Fruit fly (Drosophila melanogaster): ENCODE data around the gene CG33648.
A peak's percentile ranks its signal among the peaks of the same experiment; 100 is the strongest.

CG33648 gene

dm6 chr2L:14552141-14552748 lies 28.1 kb downstream of the CG33648 start (continued):
- TF ChIP-seq CG16813 (GFP tag; IDR thresholded peaks at IDR 0.05; ENCODE audit: partially characterized antibody) (no peak), ATbp (GFP tag; optimal IDR thresholded peaks at IDR 0.05) (peak; percentile 63), croc (GFP tag; conservative IDR thresholded peaks at IDR 0.05) (peak; percentile 50), CG4854 (GFP tag; optimal IDR thresholded peaks at IDR 0.05) (peak; percentile 20), CG7271 (tag; optimal IDR thresholded peaks at IDR 0.05) (peak; percentile 69), caup (GFP tag; optimal IDR thresholded peaks at IDR 0.05; ENCODE audit: severe bottlenecking) (peak; percentile 11), sr (GFP tag; IDR thresholded peaks at IDR 0.05) (no peak), CG8089 (GFP tag; optimal IDR thresholded peaks at IDR 0.05) (peak; percentile 64), Scr (GFP tag; IDR thresholded peaks at IDR 0.05; ENCODE audit: partially characterized antibody) (no peak), oc (tag; optimal IDR thresholded peaks at IDR 0.05) (no peak), CG1529 (GFP tag; optimal IDR thresholded peaks at IDR 0.05) (peak; percentile 53), insv (GFP tag; optimal IDR thresholded peaks at IDR 0.05) (no peak), al (GFP tag; IDR thresholded peaks at IDR 0.05) (no peak), CG9609 (GFP tag; optimal IDR thresholded peaks at IDR 0.05) (peak; percentile 63), CG12659 (GFP tag; optimal IDR thresholded peaks at IDR 0.05) (peak; percentile 20), Spps (tag; optimal IDR thresholded peaks at IDR 0.05) (peak; percentile 42), lbe (GFP tag; optimal IDR thresholded peaks at IDR 0.05) (peak; percentile 89), CG8359 (GFP tag; optimal IDR thresholded peaks at IDR 0.05; ENCODE audit: borderline replicate concordance) (peak; percentile 68), hkb (optimal IDR thresholded peaks at IDR 0.05) (no peak), hkb (GFP tag; IDR thresholded peaks at IDR 0.05) (peak; percentile 55; the same call in 1 of the 2 replicates)

- TF ChIP-seq CG10543 (GFP tag; optimal IDR thresholded peaks at IDR 0.05), result no peak
- TF ChIP-seq CG2202 (tag; optimal IDR thresholded peaks at IDR 0.05), result no peak
- no peak for TF ChIP-seq Hr39 (optimal IDR thresholded peaks at IDR 0.05)
- TF ChIP-seq Sry-β (GFP tag; optimal IDR thresholded peaks at IDR 0.05), result no peak
- TF ChIP-seq CG30431 (GFP tag; optimal IDR thresholded peaks at IDR 0.05), result no peak
- TF ChIP-seq Dfd (GFP tag; optimal IDR thresholded peaks at IDR 0.05), result no peak
- TF ChIP-seq CG10462 (GFP tag; optimal IDR thresholded peaks at IDR 0.05), result no peak
- TF ChIP-seq CG6654 (GFP tag; optimal IDR thresholded peaks at IDR 0.05), result no peak
- TF ChIP-seq toy (GFP tag; IDR thresholded peaks at IDR 0.05), result no peak
- TF ChIP-seq tio (GFP tag; optimal IDR thresholded peaks at IDR 0.05), result no peak
- TF ChIP-seq Med (GFP tag), result peak; percentile 54
- TF ChIP-seq crol (GFP tag; IDR thresholded peaks at IDR 0.05), result peak; percentile 59; the same call in 1 of the 2 replicates
- TF ChIP-seq NfI (GFP tag; optimal IDR thresholded peaks at IDR 0.05), result no peak
- TF ChIP-seq CG7987 (GFP tag; optimal IDR thresholded peaks at IDR 0.05), result no peak
- no peak for TF ChIP-seq Camta (GFP tag; optimal IDR thresholded peaks at IDR 0.05)
- no peak for TF ChIP-seq hth (optimal IDR thresholded peaks at IDR 0.05)
- TF ChIP-seq CG14710 (tag; optimal IDR thresholded peaks at IDR 0.05), result no peak
- no peak for TF ChIP-seq ind (GFP tag; optimal IDR thresholded peaks at IDR 0.05)
- TF ChIP-seq seq (GFP tag; IDR thresholded peaks at IDR 0.05), result no peak
- peak; percentile 15 for TF ChIP-seq Hey (tag; optimal IDR thresholded peaks at IDR 0.05)
- TF ChIP-seq CG17328 (GFP tag; IDR thresholded peaks at IDR 0.05), result peak; percentile 23; the same call in 1 of the 2 replicates
- TF ChIP-seq sisA (GFP tag; IDR thresholded peaks at IDR 0.05), result peak; percentile 10; the same call in 1 of the 2 replicates
- TF ChIP-seq dmrt11E (tag; optimal IDR thresholded peaks at IDR 0.05), result no peak
- no peak for TF ChIP-seq fd64A (GFP tag; optimal IDR thresholded peaks at IDR 0.05)
- TF ChIP-seq Tbp (GFP tag; optimal IDR thresholded peaks at IDR 0.05), result no peak
- 0 out of 4 replicates have a peak, but pooled peaks have one; percentile 60 for TF ChIP-seq chinmo (GFP tag; IDR thresholded peaks at IDR 0.05; ENCODE audit: partially characterized antibody)
- TF ChIP-seq CG12942 (GFP tag; optimal IDR thresholded peaks at IDR 0.05), result no peak
- no peak for TF ChIP-seq wek (GFP tag; optimal IDR thresholded peaks at IDR 0.05)
- TF ChIP-seq Sox100B (GFP tag; optimal IDR thresholded peaks at IDR 0.05), result no peak
- no peak for TF ChIP-seq CG18599 (GFP tag; optimal IDR thresholded peaks at IDR 0.05)
- no peak for TF ChIP-seq CG7357 (GFP tag; IDR thresholded peaks at IDR 0.05)
Measured at dm6 chr2L:14552819-14553218, 28.7 kb downstream of the CG33648 start.

Data from whole organism, embryonic.